Worm (Caenorhabditis elegans) whole organism, young adult: ENCODE results near the gene srx-26.

Experiments used
- C06A6.2 ChIP-seq: fragments of 200-800 bp; sonication (Bioruptor generic); conservative IDR thresholded peaks from 2 replicates; pipeline ENCODE4 v1.3.6; 2022; ENCODE audit warnings: missing genetic modification characterization, missing compliant biosample characterization
- aptf-3 ChIP-seq: fragments of 200-800 bp; sonication (Bioruptor generic); IDR thresholded peaks from 2 replicates; pipeline ENCODE4 v1.3.6; 2022; ENCODE audit warnings: missing genetic modification characterization, missing compliant biosample characterization
- hlh-26 ChIP-seq: fragments of 200-800 bp; sonication (Bioruptor generic); conservative IDR thresholded peaks from 2 replicates; pipeline ENCODE4 v1.3.6; 2022; ENCODE audit warnings: missing genetic modification reagents, missing genetic modification characterization, missing compliant biosample characterization
- pha-4 ChIP-seq: fragments of 150-350 bp; sonication (generic microtip); optimal IDR thresholded peaks from 2 replicates; lab custom pipeline; 2014; ENCODE audit warnings: missing biosample characterization, missing genetic modification reagents, missing genetic modification characterization
- repo-1 ChIP-seq: sonication (generic microtip); optimal IDR thresholded peaks from 2 replicates; lab custom pipeline; 2017; ENCODE audit warnings: mild to moderate bottlenecking, missing genetic modification characterization, missing compliant biosample characterization

DNA sequence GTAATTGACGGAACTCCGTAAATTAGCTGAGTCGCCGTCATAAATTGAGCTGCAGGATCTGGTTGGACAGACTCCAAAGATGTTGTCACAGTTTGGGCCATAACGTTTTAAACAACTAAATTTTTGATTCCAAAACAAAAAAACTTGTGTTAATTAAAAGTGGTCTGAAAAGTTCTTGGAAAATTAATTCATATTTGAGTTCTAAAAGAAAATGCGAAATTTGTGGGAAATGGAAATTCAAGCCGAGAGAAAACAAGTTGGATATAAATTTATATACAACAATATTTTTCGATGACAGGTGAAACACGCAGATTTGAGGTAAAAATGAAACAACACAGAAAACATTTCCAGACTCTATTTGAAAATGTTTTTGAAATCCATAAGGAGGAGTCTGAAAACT, 27.7 kb downstream of the srx-26 start, which contains the start of gene srg-59:
- TF ChIP-seq hlh-26: no peak
- no peak for TF ChIP-seq pha-4 (tag; lab: Kevin White, UChicago)
- TF ChIP-seq aptf-3 (GFP tag; lab: Robert Waterston, UW): no peak
- no peak for TF ChIP-seq repo-1 (tag; lab: Kevin White, UChicago)
- TF ChIP-seq C06A6.2: no peak
